Worm (Caenorhabditis elegans) whole organism, L3 larva: ENCODE results near the gene srh-62.

Experiments
- ama-1 ChIP-seq: fragments of 150-350 bp; optimal IDR thresholded peaks from 2 replicates; lab custom pipeline; 2018
- ceh-82 ChIP-seq: fragments of 150-350 bp; optimal IDR thresholded peaks from 2 replicates; lab custom pipeline; 2014; ENCODE audit warnings: missing biosample characterization, missing genetic modification characterization
- ceh-9 ChIP-seq: sonication (generic microtip); optimal IDR thresholded peaks from 2 replicates; lab custom pipeline; 2018; ENCODE audit warnings: missing biosample characterization, missing genetic modification characterization
- ztf-4 ChIP-seq: fragments of 150-350 bp; optimal IDR thresholded peaks from 2 replicates; lab custom pipeline; 2014; ENCODE audit warnings: missing biosample characterization, missing genetic modification characterization

Gene srh-62

ce11 chrV:351787-352186 is 51.1 kb downstream of the srh-62 start:
- TF ChIP-seq ztf-4 (tag; lab: Kevin White, UChicago), result no peak
- TF ChIP-seq ama-1 (lab: Kevin White, UChicago), result no peak
- no peak for TF ChIP-seq ceh-9
- TF ChIP-seq ceh-82 (tag; lab: Kevin White, UChicago), result no peak
